Fruit fly (Drosophila melanogaster): Measurements from ENCODE around the gene ct.

Gene ct

dm6 chrX:7703865-7704221 is 95.6 kb downstream of the ct start:
- TF ChIP-seq cnc (optimal IDR thresholded peaks at IDR 0.05): no peak

DNA sequence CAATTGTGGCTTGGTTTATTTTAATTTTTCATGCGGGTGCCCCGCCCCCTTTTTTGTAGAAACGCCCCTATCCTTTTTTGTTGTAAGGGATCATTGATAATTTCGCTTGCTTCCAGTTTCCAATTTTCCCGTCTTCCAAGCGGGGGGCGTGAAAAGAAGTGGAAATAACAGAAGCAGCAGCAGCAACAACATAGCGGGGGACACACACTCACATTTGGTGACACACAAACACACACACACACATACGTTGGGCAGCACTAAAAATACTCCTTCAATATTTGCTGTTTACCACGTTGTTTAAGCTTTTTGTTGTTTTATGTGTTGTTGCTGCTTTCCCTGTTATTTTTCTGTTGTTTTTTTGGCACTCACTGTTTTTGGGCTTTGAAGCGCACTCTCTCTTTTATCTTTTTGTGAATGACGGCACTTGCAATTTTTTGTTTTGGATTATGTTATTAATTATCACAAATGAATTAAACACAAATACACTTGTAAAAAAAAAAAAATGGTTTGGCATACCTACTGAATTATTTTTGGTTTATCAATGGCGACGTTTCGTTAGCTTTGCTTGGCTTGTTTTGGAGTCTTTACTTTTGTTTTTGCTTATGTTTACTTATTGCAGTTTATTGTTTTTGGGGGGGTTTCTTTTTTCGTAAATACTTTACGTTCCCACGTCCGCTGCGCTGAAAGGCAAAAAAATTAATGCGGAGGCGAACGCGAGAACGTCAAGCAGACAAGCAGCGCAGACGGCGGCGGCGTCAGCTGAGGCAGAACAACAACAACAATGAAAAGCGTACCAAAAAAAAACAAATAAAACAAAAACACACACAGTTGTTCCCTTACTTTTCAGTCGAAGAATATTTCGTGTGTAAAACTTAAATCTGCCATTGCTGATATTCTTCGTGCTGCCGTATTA is 96.3 kb downstream of the ct start:
- TF ChIP-seq kay (GFP tag; ENCODE audit: borderline replicate concordance) (peak; percentile 42), ovo (GFP tag; optimal IDR thresholded peaks at IDR 0.05) (no peak)

dm6 chrX:7705175-7706097 is 97.2 kb downstream of the ct start:
- peak; percentile 83 for TF ChIP-seq ovo (GFP tag; optimal IDR thresholded peaks at IDR 0.05)
- TF ChIP-seq tj (GFP tag; optimal IDR thresholded peaks at IDR 0.05): peak; percentile 83
- no peak for TF ChIP-seq cnc (optimal IDR thresholded peaks at IDR 0.05)
- TF ChIP-seq CG11617 (GFP tag; optimal IDR thresholded peaks at IDR 0.05): peak; percentile 98
- TF ChIP-seq pad (GFP tag; optimal IDR thresholded peaks at IDR 0.05): peak; percentile 92
- peak; percentile 93 for TF ChIP-seq kay (GFP tag; ENCODE audit: borderline replicate concordance)
- TF ChIP-seq bab1 (GFP tag; optimal IDR thresholded peaks at IDR 0.05): peak; percentile 95
- peak; percentile 86 for TF ChIP-seq CG1620 (GFP tag; optimal IDR thresholded peaks at IDR 0.05)
- TF ChIP-seq Crg-1 (GFP tag; optimal IDR thresholded peaks at IDR 0.05): peak; percentile 93
- peak; percentile 67 for TF ChIP-seq toe (GFP tag; optimal IDR thresholded peaks at IDR 0.05)
- TF ChIP-seq CG12768 (GFP tag; optimal IDR thresholded peaks at IDR 0.05): peak; percentile 88
- TF ChIP-seq Hr96 (GFP tag; optimal IDR thresholded peaks at IDR 0.05): peak; percentile 85
- peak; percentile 81 for TF ChIP-seq CG5204 (GFP tag; optimal IDR thresholded peaks at IDR 0.05)
- TF ChIP-seq CG7045 (GFP tag; optimal IDR thresholded peaks at IDR 0.05): peak; percentile 92
- peak; percentile 96 for TF ChIP-seq CG7101 (tag; optimal IDR thresholded peaks at IDR 0.05)
- peak; percentile 93 for TF ChIP-seq Mnt (GFP tag; optimal IDR thresholded peaks at IDR 0.05)
- TF ChIP-seq CG14711 (tag; optimal IDR thresholded peaks at IDR 0.05): peak; percentile 90
- peak; percentile 42 for TF ChIP-seq cic (GFP tag; optimal IDR thresholded peaks at IDR 0.05)
- TF ChIP-seq Clk (GFP tag; optimal IDR thresholded peaks at IDR 0.05): peak; percentile 83
- peak; percentile 88 for TF ChIP-seq CG33017 (tag; optimal IDR thresholded peaks at IDR 0.05)

DNA sequence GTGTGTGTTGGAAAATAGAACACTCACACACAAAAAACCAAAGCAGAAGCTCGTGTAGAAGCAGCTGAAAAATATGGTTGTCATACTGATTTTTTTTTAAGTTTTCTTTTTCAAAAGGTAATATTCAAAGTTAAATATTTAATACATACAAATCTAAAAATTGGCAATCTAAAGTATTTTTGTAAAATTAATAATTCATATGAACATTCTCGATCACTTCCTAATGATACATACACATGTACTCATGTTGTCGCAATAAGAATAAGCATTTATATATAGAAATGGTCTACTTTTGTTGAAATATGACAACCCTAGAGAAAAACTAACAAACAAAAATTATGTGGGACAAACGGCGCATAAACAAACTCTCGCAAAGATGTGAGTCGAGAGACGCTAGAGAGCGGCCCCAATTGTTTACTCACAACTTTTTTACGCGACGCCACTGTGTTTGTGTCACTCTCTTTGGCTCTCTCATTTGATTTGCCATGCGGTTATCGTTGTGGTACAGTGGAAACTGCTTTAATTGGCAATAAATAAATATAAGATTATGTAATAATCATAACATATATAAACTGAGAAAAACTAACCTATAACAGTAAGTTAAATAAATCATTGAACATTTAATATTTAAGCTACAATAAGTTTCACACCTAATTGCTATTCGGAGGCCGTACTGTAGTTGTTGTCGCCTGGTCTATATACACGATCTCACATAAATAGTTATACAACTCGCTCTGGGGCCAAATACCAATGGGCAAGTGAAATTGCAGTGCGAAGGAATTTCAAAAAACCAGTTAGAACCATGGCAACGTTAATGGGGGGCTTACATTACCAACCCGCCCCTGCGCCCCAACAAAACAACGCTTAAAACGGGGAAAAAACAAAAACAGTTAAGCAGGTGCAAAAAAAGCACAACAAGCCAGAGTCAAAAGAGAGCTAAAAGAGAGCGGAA is 98.4 kb downstream of the ct start:
- TF ChIP-seq CG12768 (GFP tag; optimal IDR thresholded peaks at IDR 0.05) (peak; percentile 98), Mnt (GFP tag; optimal IDR thresholded peaks at IDR 0.05) (peak; percentile 98), cic (GFP tag; optimal IDR thresholded peaks at IDR 0.05) (peak; percentile 94), ovo (GFP tag; optimal IDR thresholded peaks at IDR 0.05) (peak; percentile 98), Hr96 (GFP tag; optimal IDR thresholded peaks at IDR 0.05) (peak; percentile 94), Crg-1 (GFP tag; optimal IDR thresholded peaks at IDR 0.05) (peak; percentile 97), Clk (GFP tag; optimal IDR thresholded peaks at IDR 0.05) (peak; percentile 94), tj (GFP tag; optimal IDR thresholded peaks at IDR 0.05) (peak; percentile 94), bab1 (GFP tag; optimal IDR thresholded peaks at IDR 0.05) (peak; percentile 100), CG7045 (GFP tag; optimal IDR thresholded peaks at IDR 0.05) (peak; percentile 97), cnc (optimal IDR thresholded peaks at IDR 0.05) (no peak), kay (GFP tag; ENCODE audit: borderline replicate concordance) (peak; percentile 88), CG11617 (GFP tag; optimal IDR thresholded peaks at IDR 0.05) (peak; percentile 99), CG33017 (tag; optimal IDR thresholded peaks at IDR 0.05) (peak; percentile 99), pad (GFP tag; optimal IDR thresholded peaks at IDR 0.05) (peak; percentile 97), CG7101 (tag; optimal IDR thresholded peaks at IDR 0.05) (peak; percentile 100), CG1620 (GFP tag; optimal IDR thresholded peaks at IDR 0.05) (peak; percentile 96), toe (GFP tag; optimal IDR thresholded peaks at IDR 0.05) (peak; percentile 71), CG5204 (GFP tag; optimal IDR thresholded peaks at IDR 0.05) (peak; percentile 87), CG14711 (tag; optimal IDR thresholded peaks at IDR 0.05) (peak; percentile 97)

dm6 chrX:7707350-7708241 is 99.4 kb downstream of the ct start:
- TF ChIP-seq kay (GFP tag; ENCODE audit: borderline replicate concordance) (no peak), Mnt (GFP tag; optimal IDR thresholded peaks at IDR 0.05) (no peak), toe (GFP tag; optimal IDR thresholded peaks at IDR 0.05) (no peak), Clk (GFP tag; optimal IDR thresholded peaks at IDR 0.05) (no peak), CG5204 (GFP tag; optimal IDR thresholded peaks at IDR 0.05) (no peak), CG33017 (tag; optimal IDR thresholded peaks at IDR 0.05) (no peak), cnc (optimal IDR thresholded peaks at IDR 0.05) (no peak), ovo (GFP tag; optimal IDR thresholded peaks at IDR 0.05) (no peak), CG7101 (tag; optimal IDR thresholded peaks at IDR 0.05) (no peak), cic (GFP tag; optimal IDR thresholded peaks at IDR 0.05) (no peak)

Data from whole organism, adult.